Worm (Caenorhabditis elegans) whole organism, late embryonic: Measurements from ENCODE around the gene F28C10.3.

Source experiments
- C38D4.7 ChIP-seq: fragments of 200-800 bp; sonication (Bioruptor generic); optimal IDR thresholded peaks from 2 replicates; lab custom pipeline; 2018; ENCODE audit warnings: mild to moderate bottlenecking, missing genetic modification characterization, moderate library complexity, missing compliant biosample characterization
- T23F11.4 ChIP-seq: fragments of 200-800 bp; sonication (Bioruptor generic); optimal IDR thresholded peaks from 2 replicates; lab custom pipeline; 2018; ENCODE audit warnings: mild to moderate bottlenecking, missing genetic modification characterization, missing compliant biosample characterization
- ama-1 ChIP-seq: fragments of 150-350 bp; optimal IDR thresholded peaks from 2 replicates; lab custom pipeline; 2014
- ceh-24 ChIP-seq: sonication (generic microtip); optimal IDR thresholded peaks from 2 replicates; lab custom pipeline; 2016; ENCODE audit warnings: mild to moderate bottlenecking, missing genetic modification characterization, missing compliant biosample characterization
- ceh-34 ChIP-seq: sonication (generic microtip); optimal IDR thresholded peaks from 2 replicates; lab custom pipeline; 2016; ENCODE audit warnings: mild to moderate bottlenecking, missing genetic modification characterization, missing compliant biosample characterization
- ceh-9 ChIP-seq: sonication (generic microtip); optimal IDR thresholded peaks from 2 replicates; lab custom pipeline; 2016; ENCODE audit warnings: mild to moderate bottlenecking, missing genetic modification characterization, inconsistent platforms, missing compliant biosample characterization
- lim-6 ChIP-seq: sonication (generic microtip); optimal IDR thresholded peaks from 2 replicates; lab custom pipeline; 2016; ENCODE audit warnings: missing genetic modification characterization, missing compliant biosample characterization
- nfya-1 ChIP-seq: sonication (generic microtip); optimal IDR thresholded peaks from 2 replicates; lab custom pipeline; 2017; ENCODE audit warnings: missing genetic modification characterization, mild to moderate bottlenecking, missing compliant biosample characterization, antibody characterized with exemption, moderate library complexity
- pha-4 ChIP-seq: fragments of 150-350 bp; optimal IDR thresholded peaks from 2 replicates; lab custom pipeline; 2018; ENCODE audit warnings: missing biosample characterization, missing genetic modification reagents, missing genetic modification characterization
- sox-4 ChIP-seq: sonication (generic microtip); optimal IDR thresholded peaks from 2 replicates; lab custom pipeline; 2017; ENCODE audit warnings: mild to moderate bottlenecking, missing genetic modification characterization, inconsistent platforms, missing compliant biosample characterization

DNA sequence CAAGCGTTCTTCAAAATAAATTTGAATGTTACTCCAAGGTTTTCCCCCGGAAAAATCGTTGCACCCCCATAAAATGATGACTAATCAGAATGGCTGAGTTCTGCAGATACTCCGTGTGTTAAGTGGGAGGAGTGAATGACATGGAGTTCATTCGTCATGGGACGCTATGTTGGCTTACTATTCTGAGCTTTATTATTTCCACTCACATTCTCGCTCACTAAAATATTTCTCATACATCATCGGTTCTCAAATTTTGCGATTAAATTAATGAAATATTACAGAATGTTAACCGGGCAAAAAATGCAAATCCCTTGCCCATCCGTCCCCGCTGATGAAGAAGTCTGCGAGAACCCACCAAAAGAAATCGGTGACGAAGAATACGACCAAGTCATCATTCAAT lies 7.2 kb upstream of the F28C10.3 start, which contains the start of gene F28C10.1:
- TF ChIP-seq ceh-34 (tag; lab: Kevin White, UChicago) (no peak), C38D4.7 (GFP tag; lab: Kevin White, UChicago) (no peak), lim-6 (tag; lab: Kevin White, UChicago) (no peak), ceh-9 (no peak), pha-4 (tag; lab: Kevin White, UChicago) (no peak), nfya-1 (tag; lab: Kevin White, UChicago) (no peak), ceh-24 (no peak), ama-1 (no peak), sox-4 (tag; lab: Kevin White, UChicago) (no peak), T23F11.4 (GFP tag; lab: Kevin White, UChicago) (no peak)
